Fruit fly (Drosophila melanogaster) whole organism, prepupa: ENCODE results near the gene wda.

Experiments used
- Blimp-1 ChIP-seq: fragments of 200-800 bp; sonication (Bioruptor generic); optimal IDR thresholded peaks from 3 replicates; lab custom pipeline; 2017; ENCODE audit warnings: missing biosample characterization, missing genetic modification characterization, mild to moderate bottlenecking, moderate library complexity, missing genetic modification reagents
- CG10669 ChIP-seq: fragments of 200-800 bp; sonication (Bioruptor generic); optimal IDR thresholded peaks from 3 replicates; lab custom pipeline; 2018; ENCODE audit warnings: missing biosample characterization, mild to moderate bottlenecking, missing genetic modification characterization, moderate library complexity
- CG11762 ChIP-seq: fragments of 200-800 bp; sonication (Bioruptor generic); optimal IDR thresholded peaks from 3 replicates; lab custom pipeline; 2016; ENCODE audit warnings: missing biosample characterization, missing genetic modification characterization; ENCODE audit not compliant: insufficient read depth
- CG15336 ChIP-seq: fragments of 200-800 bp; sonication (Bioruptor generic); IDR thresholded peaks from 2 replicates; pipeline ENCODE4 v1.3.6; 2022; ENCODE audit warnings: missing biosample characterization, missing genetic modification characterization
- CG16779 ChIP-seq: fragments of 200-800 bp; sonication (Bioruptor generic); optimal IDR thresholded peaks from 3 replicates; lab custom pipeline; 2017; ENCODE audit warnings: missing biosample characterization, mild to moderate bottlenecking, missing genetic modification characterization
- CG3032 ChIP-seq: fragments of 200-800 bp; optimal IDR thresholded peaks from 2 replicates; lab custom pipeline; 2019; ENCODE audit warnings: missing biosample characterization, mild to moderate bottlenecking, missing genetic modification characterization, moderate library complexity
- CG31627 ChIP-seq: fragments of 200-800 bp; sonication (Bioruptor generic); optimal IDR thresholded peaks from 3 replicates; lab custom pipeline; 2016; ENCODE audit warnings: missing biosample characterization, missing genetic modification characterization
- CG7368 ChIP-seq: fragments of 200-800 bp; sonication (Bioruptor generic); optimal IDR thresholded peaks from 3 replicates; lab custom pipeline; 2016; ENCODE audit warnings: missing biosample characterization, missing genetic modification characterization
- CG8119 ChIP-seq: fragments of 200-800 bp; sonication (Bioruptor generic); IDR thresholded peaks from 3 replicates; pipeline ENCODE4 v1.3.6; 2022; ENCODE audit warnings: missing biosample characterization, missing genetic modification characterization
- CG8319 ChIP-seq: fragments of 200-800 bp; sonication (Bioruptor generic); optimal IDR thresholded peaks from 3 replicates; lab custom pipeline; 2016; ENCODE audit warnings: missing biosample characterization, missing genetic modification characterization
- CG8632 ChIP-seq: fragments of 200-800 bp; sonication (Bioruptor generic); optimal IDR thresholded peaks from 3 replicates; lab custom pipeline; 2016; ENCODE audit warnings: missing biosample characterization, missing genetic modification characterization
- CG9139 ChIP-seq: fragments of 200-800 bp; sonication (Bioruptor generic); optimal IDR thresholded peaks from 3 replicates; lab custom pipeline; 2017; ENCODE audit warnings: missing biosample characterization, mild to moderate bottlenecking, missing genetic modification characterization
- Ets96B ChIP-seq: fragments of 200-800 bp; optimal IDR thresholded peaks from 2 replicates; lab custom pipeline; 2019; ENCODE audit warnings: missing biosample characterization, mild to moderate bottlenecking, missing genetic modification characterization, moderate library complexity
- Hr38 ChIP-seq: sonication (Bioruptor generic); optimal IDR thresholded peaks from 2 replicates; lab custom pipeline; 2016; ENCODE audit warnings: missing biosample characterization, missing genetic modification characterization
- OdsH ChIP-seq: fragments of 200-800 bp; sonication (Bioruptor generic); optimal IDR thresholded peaks from 3 replicates; lab custom pipeline; 2016; ENCODE audit warnings: missing biosample characterization, missing genetic modification characterization
- Sox102F ChIP-seq: fragments of 200-800 bp; sonication (Bioruptor generic); optimal IDR thresholded peaks from 2 replicates; lab custom pipeline; 2016; ENCODE audit warnings: missing biosample characterization, mild to moderate bottlenecking, missing genetic modification characterization
- achi ChIP-seq: fragments of 200-800 bp; sonication (Bioruptor generic); optimal IDR thresholded peaks from 3 replicates; lab custom pipeline; 2016; ENCODE audit warnings: missing biosample characterization, missing genetic modification characterization
- cyc ChIP-seq: fragments of 200-800 bp; sonication (Bioruptor generic); optimal IDR thresholded peaks from 3 replicates; lab custom pipeline; 2016; ENCODE audit warnings: missing biosample characterization, missing genetic modification characterization
- dac ChIP-seq: fragments of 200-800 bp; sonication (Bioruptor generic); optimal IDR thresholded peaks from 2 replicates; lab custom pipeline; 2017; ENCODE audit warnings: missing biosample characterization, mild to moderate bottlenecking, missing genetic modification characterization
- fd59A ChIP-seq: fragments of 200-800 bp; sonication (Bioruptor generic); optimal IDR thresholded peaks from 2 replicates; lab custom pipeline; 2017; ENCODE audit warnings: missing biosample characterization, mild to moderate bottlenecking, missing genetic modification characterization, missing genetic modification reagents
- fkh ChIP-seq: fragments of 200-800 bp; sonication (Bioruptor generic); optimal IDR thresholded peaks from 3 replicates; lab custom pipeline; 2017; ENCODE audit warnings: missing biosample characterization, mild to moderate bottlenecking, missing genetic modification characterization, moderate library complexity
- lz ChIP-seq: fragments of 200-800 bp; sonication (Bioruptor generic); optimal IDR thresholded peaks from 3 replicates; lab custom pipeline; 2016; ENCODE audit warnings: missing biosample characterization, missing genetic modification characterization
- pdm3 ChIP-seq: fragments of 200-800 bp; sonication (Bioruptor generic); optimal IDR thresholded peaks from 3 replicates; lab custom pipeline; 2016; ENCODE audit warnings: missing biosample characterization, missing genetic modification characterization
- salr ChIP-seq, 2 experiments: fragments of 200-800 bp; sonication (Bioruptor generic); optimal IDR thresholded peaks; 3 replicates each; lab custom pipeline; 2016 to 2018; ENCODE audit warnings: missing biosample characterization in 2 of 2, missing genetic modification characterization in 2 of 2, mild to moderate bottlenecking in 1 of 2
- spab ChIP-seq: fragments of 200-800 bp; sonication (Bioruptor generic); optimal IDR thresholded peaks from 2 replicates; lab custom pipeline; 2017; ENCODE audit warnings: missing biosample characterization, mild to moderate bottlenecking, missing genetic modification characterization, missing genetic modification reagents
- svp ChIP-seq: fragments of 200-800 bp; sonication (Bioruptor generic); peaks from one replicate; lab custom pipeline; 2016; ENCODE audit warnings: missing biosample characterization, missing genetic modification characterization
- topi ChIP-seq: fragments of 200-800 bp; sonication (Bioruptor generic); optimal IDR thresholded peaks from 3 replicates; lab custom pipeline; 2016; ENCODE audit warnings: missing biosample characterization, missing genetic modification characterization
- vri ChIP-seq: fragments of 200-800 bp; sonication (Bioruptor generic); optimal IDR thresholded peaks from 3 replicates; lab custom pipeline; 2016; ENCODE audit warnings: missing biosample characterization, mild to moderate bottlenecking, missing genetic modification characterization

The wda gene

dm6 chr3R:23293066-23293777 is 35.3 kb upstream of the wda start (continued):
- TF ChIP-seq topi (GFP tag; lab: Kevin White, UChicago) (peak; percentile 3), CG11762 (GFP tag; lab: Kevin White, UChicago) (no peak), OdsH (GFP tag; lab: Kevin White, UChicago) (no peak), Hr38 (GFP tag; lab: Kevin White, UChicago) (no peak), CG8319 (GFP tag; lab: Kevin White, UChicago) (peak; percentile 7), Ets96B (tag; lab: Kevin White, UChicago) (peak; percentile 53), CG8119 (GFP tag; lab: Robert Waterston, UW) (no peak; the same call in 1 of the 3 replicates), fkh (GFP tag; lab: Kevin White, UChicago) (peak; percentile 37), CG15336 (GFP tag; lab: Robert Waterston, UW) (peak; percentile 65)

- TF ChIP-seq CG9139 (GFP tag; lab: Kevin White, UChicago) (no peak), fd59A (GFP tag; lab: Kevin White, UChicago) (no peak), vri (GFP tag; lab: Kevin White, UChicago) (no peak), spab (GFP tag; lab: Kevin White, UChicago) (no peak)
Measured at dm6 chr3R:23292267-23292666, 34.4 kb upstream of the wda start.

dm6 chr3R:23290089-23290488 is 32.2 kb upstream of the wda start, which contains the start of gene bb8:
bb8 (minus strand) TSS chr3R:23290189.
- no peak for TF ChIP-seq CG8119 (GFP tag; lab: Robert Waterston, UW)
- TF ChIP-seq CG16779 (tag; lab: Kevin White, UChicago) = no peak
- no peak for TF ChIP-seq Sox102F (GFP tag; lab: Kevin White, UChicago)
- no peak for TF ChIP-seq CG8632 (GFP tag; lab: Kevin White, UChicago)
- no peak for TF ChIP-seq Blimp-1 (GFP tag; lab: Kevin White, UChicago)
- TF ChIP-seq topi (GFP tag; lab: Kevin White, UChicago) = no peak
- no peak for TF ChIP-seq dac (GFP tag; lab: Kevin White, UChicago)
- no peak for TF ChIP-seq CG7368 (GFP tag; lab: Kevin White, UChicago)
- TF ChIP-seq OdsH (GFP tag; lab: Kevin White, UChicago) = no peak
- TF ChIP-seq achi (GFP tag; lab: Kevin White, UChicago) = no peak
- TF ChIP-seq CG10669 (GFP tag; lab: Kevin White, UChicago) = no peak
- TF ChIP-seq lz (GFP tag; lab: Kevin White, UChicago) = no peak
- no peak for TF ChIP-seq cyc (GFP tag; lab: Kevin White, UChicago)

- TF ChIP-seq CG8119 (GFP tag; lab: Robert Waterston, UW) = no peak
- TF ChIP-seq Hr38 (GFP tag; lab: Kevin White, UChicago) = no peak
- no peak for TF ChIP-seq CG3032 (tag; lab: Kevin White, UChicago)
- TF ChIP-seq pdm3 (GFP tag; lab: Kevin White, UChicago) = no peak
- TF ChIP-seq svp = no peak
- TF ChIP-seq topi (GFP tag; lab: Kevin White, UChicago) = no peak
- TF ChIP-seq CG31627 (GFP tag; lab: Kevin White, UChicago) = no peak
- TF ChIP-seq salr (GFP tag; optimal IDR thresholded peaks at IDR 0.05; lab: Kevin White, UChicago) = no peak
- TF ChIP-seq, all 60 proteins: peak for 0
Measured at dm6 chr3R:23287951-23288350, 30.1 kb upstream of the wda start, which contains the start of gene wam. wam (minus strand) TSS chr3R:23288051.

dm6 chr3R:23284256-23284655 is 26.4 kb upstream of the wda start:
- TF ChIP-seq dac (GFP tag; lab: Kevin White, UChicago) (no peak), fkh (GFP tag; lab: Kevin White, UChicago) (peak; percentile 91)

- TF ChIP-seq svp (no peak), fkh (GFP tag; lab: Kevin White, UChicago) (peak; percentile 4)
Measured at dm6 chr3R:23283702-23284101, 25.8 kb upstream of the wda start, which contains the start of gene CG6763. CG6763 (plus strand) TSS chr3R:23284002.
